Fruit fly (Drosophila melanogaster) whole organism, pupa: ENCODE results near the gene RhoGAP92B.

ENCODE experiments used
- CG12605 ChIP-seq: fragments of 200-800 bp; sonication (Bioruptor generic); IDR thresholded peaks from 2 replicates; pipeline ENCODE4 v1.3.6; 2022; ENCODE audit warnings: missing biosample characterization, missing genetic modification characterization
- CG14655 ChIP-seq: fragments of 200-800 bp; sonication (Bioruptor generic); optimal IDR thresholded peaks from 3 replicates; lab custom pipeline; 2017; ENCODE audit warnings: mild to moderate bottlenecking, missing biosample characterization, missing genetic modification reagents, missing genetic modification characterization
- CG17806 ChIP-seq: fragments of 200-800 bp; sonication (Bioruptor generic); optimal IDR thresholded peaks from 2 replicates; lab custom pipeline; 2018; ENCODE audit warnings: missing biosample characterization, mild to moderate bottlenecking, missing genetic modification characterization, moderate library complexity
- CG4496 ChIP-seq: fragments of 200-800 bp; sonication (Bioruptor generic); IDR thresholded peaks from 3 replicates; pipeline ENCODE4 v1.3.6; 2022; ENCODE audit warnings: missing biosample characterization, missing genetic modification characterization
- CG8159 ChIP-seq: fragments of 200-800 bp; sonication (Bioruptor generic); optimal IDR thresholded peaks from 3 replicates; lab custom pipeline; 2018; ENCODE audit warnings: missing biosample characterization, mild to moderate bottlenecking, missing genetic modification characterization, moderate library complexity
- CG8301 ChIP-seq: fragments of 200-800 bp; sonication (Bioruptor generic); optimal IDR thresholded peaks from 2 replicates; lab custom pipeline; 2018; ENCODE audit warnings: missing biosample characterization, mild to moderate bottlenecking, missing genetic modification characterization
- CG9948 ChIP-seq: fragments of 200-800 bp; sonication (Bioruptor generic); optimal IDR thresholded peaks from 2 replicates; lab custom pipeline; 2018; ENCODE audit warnings: missing biosample characterization, mild to moderate bottlenecking, missing genetic modification characterization, moderate library complexity
- D1 ChIP-seq: fragments of 200-800 bp; sonication (Bioruptor generic); optimal IDR thresholded peaks from 2 replicates; lab custom pipeline; 2018; ENCODE audit warnings: missing biosample characterization, mild to moderate bottlenecking, missing genetic modification characterization, moderate library complexity
- EcR ChIP-seq: fragments of 200-800 bp; sonication (Bioruptor generic); optimal IDR thresholded peaks from 3 replicates; lab custom pipeline; 2019; ENCODE audit warnings: missing biosample characterization, missing genetic modification characterization, mild to moderate bottlenecking, moderate library complexity, missing genetic modification reagents
- Pif1A ChIP-seq: fragments of 200-800 bp; sonication (Bioruptor generic); optimal IDR thresholded peaks from 3 replicates; lab custom pipeline; 2016; ENCODE audit warnings: missing biosample characterization, missing genetic modification characterization
- Snoo ChIP-seq: fragments of 200-800 bp; sonication (Bioruptor generic); optimal IDR thresholded peaks from 3 replicates; lab custom pipeline; 2017; ENCODE audit warnings: missing biosample characterization, mild to moderate bottlenecking, missing genetic modification characterization, inconsistent platforms
- gl ChIP-seq: fragments of 200-800 bp; sonication (Bioruptor generic); optimal IDR thresholded peaks from 2 replicates; lab custom pipeline; 2018; ENCODE audit warnings: missing biosample characterization, mild to moderate bottlenecking, missing genetic modification characterization

- TF ChIP-seq CG14655 (GFP tag; lab: Kevin White, UChicago) (no peak), D1 (tag; lab: Kevin White, UChicago) (no peak), gl (tag; lab: Kevin White, UChicago) (peak; percentile 63), CG8159 (peak; percentile 75), CG8301 (peak; percentile 74), CG9948 (tag; lab: Kevin White, UChicago) (peak; percentile 68), Snoo (peak; percentile 67), EcR (GFP tag; lab: Kevin White, UChicago) (peak; percentile 72), Pif1A (GFP tag; lab: Kevin White, UChicago) (no peak), CG4496 (peak; percentile 60), CG12605 (GFP tag; lab: Robert Waterston, UW) (peak; percentile 69), CG17806 (peak; percentile 52)
These were observed 40.8 kb upstream of the RhoGAP92B start, which contains the start of the genes CG4572 and CG4686 for dm6 chr3R:19863979-19864775.
